Fruit fly (Drosophila melanogaster) whole organism, prepupa: Measurements from ENCODE around the gene RpS29.

Source experiments
- CG10631 ChIP-seq: fragments of 200-800 bp; sonication (Bioruptor generic); optimal IDR thresholded peaks from 2 replicates; lab custom pipeline; 2016; ENCODE audit warnings: missing biosample characterization, missing genetic modification characterization
- CG10669 ChIP-seq: fragments of 200-800 bp; sonication (Bioruptor generic); optimal IDR thresholded peaks from 3 replicates; lab custom pipeline; 2018; ENCODE audit warnings: missing biosample characterization, mild to moderate bottlenecking, missing genetic modification characterization, moderate library complexity
- CG11762 ChIP-seq: fragments of 200-800 bp; sonication (Bioruptor generic); optimal IDR thresholded peaks from 3 replicates; lab custom pipeline; 2016; ENCODE audit warnings: missing biosample characterization, missing genetic modification characterization; ENCODE audit not compliant: insufficient read depth
- CG11902 ChIP-seq: fragments of 200-800 bp; sonication (Bioruptor generic); optimal IDR thresholded peaks from 3 replicates; lab custom pipeline; 2016; ENCODE audit warnings: missing biosample characterization, missing genetic modification characterization
- CG15336 ChIP-seq: fragments of 200-800 bp; sonication (Bioruptor generic); IDR thresholded peaks from 2 replicates; pipeline ENCODE4 v1.3.6; 2022; ENCODE audit warnings: missing biosample characterization, missing genetic modification characterization
- CG1621 ChIP-seq: fragments of 200-800 bp; sonication (Bioruptor generic); optimal IDR thresholded peaks from 3 replicates; lab custom pipeline; 2018; ENCODE audit warnings: missing biosample characterization, mild to moderate bottlenecking, missing genetic modification characterization
- CG3032 ChIP-seq: fragments of 200-800 bp; optimal IDR thresholded peaks from 2 replicates; lab custom pipeline; 2019; ENCODE audit warnings: missing biosample characterization, mild to moderate bottlenecking, missing genetic modification characterization, moderate library complexity
- CG31627 ChIP-seq: fragments of 200-800 bp; sonication (Bioruptor generic); optimal IDR thresholded peaks from 3 replicates; lab custom pipeline; 2016; ENCODE audit warnings: missing biosample characterization, missing genetic modification characterization
- CG3919 ChIP-seq: fragments of 200-800 bp; sonication (Bioruptor generic); optimal IDR thresholded peaks from 3 replicates; lab custom pipeline; 2016; ENCODE audit warnings: missing biosample characterization, missing genetic modification characterization
- CG6854 ChIP-seq: fragments of 200-800 bp; sonication (Bioruptor generic); optimal IDR thresholded peaks from 2 replicates; lab custom pipeline; 2017; ENCODE audit warnings: missing biosample characterization, mild to moderate bottlenecking, missing genetic modification characterization
- CG7368 ChIP-seq: fragments of 200-800 bp; sonication (Bioruptor generic); optimal IDR thresholded peaks from 3 replicates; lab custom pipeline; 2016; ENCODE audit warnings: missing biosample characterization, missing genetic modification characterization
- CG8119 ChIP-seq: fragments of 200-800 bp; sonication (Bioruptor generic); IDR thresholded peaks from 3 replicates; pipeline ENCODE4 v1.3.6; 2022; ENCODE audit warnings: missing biosample characterization, missing genetic modification characterization
- CG8319 ChIP-seq: fragments of 200-800 bp; sonication (Bioruptor generic); optimal IDR thresholded peaks from 3 replicates; lab custom pipeline; 2016; ENCODE audit warnings: missing biosample characterization, missing genetic modification characterization
- CG9139 ChIP-seq: fragments of 200-800 bp; sonication (Bioruptor generic); optimal IDR thresholded peaks from 3 replicates; lab custom pipeline; 2017; ENCODE audit warnings: missing biosample characterization, mild to moderate bottlenecking, missing genetic modification characterization
- Eip75B ChIP-seq: fragments of 200-800 bp; sonication (Bioruptor generic); optimal IDR thresholded peaks from 3 replicates; lab custom pipeline; 2016; ENCODE audit warnings: missing biosample characterization, missing genetic modification characterization
- Eip78C ChIP-seq: fragments of 200-800 bp; sonication (Bioruptor generic); peaks from one replicate; lab custom pipeline; 2016; ENCODE audit warnings: missing biosample characterization, missing genetic modification characterization
- Eip93F ChIP-seq: fragments of 200-800 bp; sonication (Bioruptor generic); optimal IDR thresholded peaks from 2 replicates; lab custom pipeline; 2016; ENCODE audit warnings: missing biosample characterization, mild to moderate bottlenecking, missing genetic modification characterization
- Ets21C ChIP-seq: fragments of 200-800 bp; sonication (Bioruptor generic); optimal IDR thresholded peaks from 3 replicates; lab custom pipeline; 2016; ENCODE audit warnings: missing biosample characterization, missing genetic modification characterization
- Gug ChIP-seq: fragments of 200-800 bp; sonication (Bioruptor generic); IDR thresholded peaks from 2 replicates; pipeline ENCODE4 v1.3.6; 2022; ENCODE audit warnings: missing biosample characterization, missing genetic modification characterization
- Met ChIP-seq: fragments of 200-800 bp; sonication (Bioruptor generic); optimal IDR thresholded peaks from 3 replicates; lab custom pipeline; 2016; ENCODE audit warnings: missing biosample characterization, missing genetic modification characterization
- Smox ChIP-seq: fragments of 200-800 bp; sonication (Bioruptor generic); optimal IDR thresholded peaks from 3 replicates; lab custom pipeline; 2016; ENCODE audit warnings: missing biosample characterization, missing genetic modification characterization
- Sox102F ChIP-seq: fragments of 200-800 bp; sonication (Bioruptor generic); optimal IDR thresholded peaks from 2 replicates; lab custom pipeline; 2016; ENCODE audit warnings: missing biosample characterization, mild to moderate bottlenecking, missing genetic modification characterization
- Sox14 ChIP-seq: fragments of 200-800 bp; sonication (Bioruptor generic); optimal IDR thresholded peaks from 3 replicates; lab custom pipeline; 2016; ENCODE audit warnings: missing biosample characterization, missing genetic modification characterization
- Sox15 ChIP-seq: fragments of 200-800 bp; sonication (Bioruptor generic); optimal IDR thresholded peaks from 3 replicates; lab custom pipeline; 2016; ENCODE audit warnings: missing biosample characterization, missing genetic modification characterization
- achi ChIP-seq: fragments of 200-800 bp; sonication (Bioruptor generic); optimal IDR thresholded peaks from 3 replicates; lab custom pipeline; 2016; ENCODE audit warnings: missing biosample characterization, missing genetic modification characterization
- acj6 ChIP-seq: fragments of 200-800 bp; sonication (Bioruptor generic); optimal IDR thresholded peaks from 3 replicates; lab custom pipeline; 2016; ENCODE audit warnings: missing biosample characterization, missing genetic modification characterization
- cyc ChIP-seq: fragments of 200-800 bp; sonication (Bioruptor generic); optimal IDR thresholded peaks from 3 replicates; lab custom pipeline; 2016; ENCODE audit warnings: missing biosample characterization, missing genetic modification characterization
- dac ChIP-seq: fragments of 200-800 bp; sonication (Bioruptor generic); optimal IDR thresholded peaks from 2 replicates; lab custom pipeline; 2017; ENCODE audit warnings: missing biosample characterization, mild to moderate bottlenecking, missing genetic modification characterization
- dsx ChIP-seq: fragments of 200-800 bp; optimal IDR thresholded peaks from 3 replicates; lab custom pipeline; 2019; ENCODE audit warnings: missing biosample characterization, mild to moderate bottlenecking, missing genetic modification characterization, moderate library complexity; ENCODE audit not compliant: poor library complexity, severe bottlenecking
- eg ChIP-seq: fragments of 200-800 bp; sonication (Bioruptor generic); IDR thresholded peaks from 3 replicates; pipeline ENCODE4 v1.3.6; 2022; ENCODE audit warnings: missing biosample characterization, missing genetic modification characterization
- fd59A ChIP-seq: fragments of 200-800 bp; sonication (Bioruptor generic); optimal IDR thresholded peaks from 2 replicates; lab custom pipeline; 2017; ENCODE audit warnings: missing biosample characterization, mild to moderate bottlenecking, missing genetic modification characterization, missing genetic modification reagents
- fd85E ChIP-seq: fragments of 200-800 bp; sonication (Bioruptor generic); optimal IDR thresholded peaks from 3 replicates; lab custom pipeline; 2016; ENCODE audit warnings: missing biosample characterization, missing genetic modification characterization
- fkh ChIP-seq: fragments of 200-800 bp; sonication (Bioruptor generic); optimal IDR thresholded peaks from 3 replicates; lab custom pipeline; 2017; ENCODE audit warnings: missing biosample characterization, mild to moderate bottlenecking, missing genetic modification characterization, moderate library complexity
- lz ChIP-seq: fragments of 200-800 bp; sonication (Bioruptor generic); optimal IDR thresholded peaks from 3 replicates; lab custom pipeline; 2016; ENCODE audit warnings: missing biosample characterization, missing genetic modification characterization
- spab ChIP-seq: fragments of 200-800 bp; sonication (Bioruptor generic); optimal IDR thresholded peaks from 2 replicates; lab custom pipeline; 2017; ENCODE audit warnings: missing biosample characterization, mild to moderate bottlenecking, missing genetic modification characterization, missing genetic modification reagents
- ss ChIP-seq, 2 experiments: fragments of 200-800 bp; sonication (Bioruptor generic); optimal IDR thresholded peaks; 2 replicates in 1 of 2; 3 replicates in 1 of 2; lab custom pipeline; 2017 to 2018; ENCODE audit warnings: mild to moderate bottlenecking in 2 of 2, missing biosample characterization in 2 of 2, missing genetic modification characterization in 2 of 2, moderate library complexity in 1 of 2
- svp ChIP-seq: fragments of 200-800 bp; sonication (Bioruptor generic); peaks from one replicate; lab custom pipeline; 2016; ENCODE audit warnings: missing biosample characterization, missing genetic modification characterization
- topi ChIP-seq: fragments of 200-800 bp; sonication (Bioruptor generic); optimal IDR thresholded peaks from 3 replicates; lab custom pipeline; 2016; ENCODE audit warnings: missing biosample characterization, missing genetic modification characterization
- vri ChIP-seq: fragments of 200-800 bp; sonication (Bioruptor generic); optimal IDR thresholded peaks from 3 replicates; lab custom pipeline; 2016; ENCODE audit warnings: missing biosample characterization, mild to moderate bottlenecking, missing genetic modification characterization

RpS29 gene

DNA sequence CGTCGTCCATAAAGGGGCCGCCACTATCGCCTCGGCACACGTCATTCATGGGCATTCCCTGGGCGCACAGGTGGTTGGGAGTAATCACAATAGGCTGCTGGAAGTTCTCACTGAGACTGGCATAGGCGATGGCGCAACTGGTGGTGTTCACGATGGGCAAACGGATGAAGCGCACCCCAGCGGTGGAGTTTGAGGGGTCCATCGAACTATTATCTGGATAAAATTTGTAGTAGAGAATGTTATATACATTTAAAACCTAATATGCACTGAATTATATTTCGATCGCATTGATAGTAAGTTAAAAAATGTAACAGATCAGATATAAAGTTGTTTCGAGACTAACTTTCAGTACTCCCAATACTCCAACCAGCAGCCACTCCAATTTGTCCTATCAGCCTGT lies 34.6 kb upstream of the RpS29 start, which contains the start of gene CG31415:
Gene CG31415 (plus strand): TSS at position 301 of the 400 bp plus-strand sequence.
- TF ChIP-seq dac (GFP tag; lab: Kevin White, UChicago) (no peak), Sox15 (GFP tag; lab: Kevin White, UChicago) (no peak), CG3919 (GFP tag; lab: Kevin White, UChicago) (no peak), CG11762 (GFP tag; lab: Kevin White, UChicago) (no peak), CG31627 (GFP tag; lab: Kevin White, UChicago) (no peak), Eip78C (no peak), dsx (GFP tag; lab: Kevin White, UChicago) (no peak), CG6854 (GFP tag; lab: Kevin White, UChicago) (no peak), fkh (GFP tag; lab: Kevin White, UChicago) (no peak), vri (no peak), Eip75B (GFP tag; lab: Kevin White, UChicago) (no peak)

DNA sequence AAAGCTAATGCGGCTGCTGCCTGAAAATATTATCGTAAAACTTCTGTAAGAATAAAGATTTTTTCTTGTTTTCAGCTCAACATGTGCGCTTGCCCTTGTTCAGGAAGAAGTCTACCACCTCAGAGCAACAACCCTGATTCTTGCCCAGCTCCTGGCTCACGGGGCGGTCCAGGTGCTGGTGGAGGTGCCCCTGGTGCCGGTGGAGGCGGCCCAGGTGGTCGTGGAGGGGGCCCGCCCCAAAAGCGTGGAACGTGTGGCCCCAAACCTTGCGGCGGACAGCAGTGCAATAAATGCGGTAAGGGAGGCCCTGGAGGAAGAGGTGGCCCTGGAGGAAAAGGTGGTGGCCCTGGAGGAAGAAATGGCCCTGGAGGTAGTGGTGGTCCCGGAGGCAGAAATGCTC lies 33.8 kb upstream of the RpS29 start:
- no peak for TF ChIP-seq CG3032 (tag; lab: Kevin White, UChicago)
- no peak for TF ChIP-seq CG11902 (GFP tag; lab: Kevin White, UChicago)
- TF ChIP-seq spab (GFP tag; lab: Kevin White, UChicago): no peak
- TF ChIP-seq Met (GFP tag; lab: Kevin White, UChicago): no peak
- no peak for TF ChIP-seq CG6854 (GFP tag; lab: Kevin White, UChicago)
- TF ChIP-seq, all 60 proteins: peak for 0

DNA sequence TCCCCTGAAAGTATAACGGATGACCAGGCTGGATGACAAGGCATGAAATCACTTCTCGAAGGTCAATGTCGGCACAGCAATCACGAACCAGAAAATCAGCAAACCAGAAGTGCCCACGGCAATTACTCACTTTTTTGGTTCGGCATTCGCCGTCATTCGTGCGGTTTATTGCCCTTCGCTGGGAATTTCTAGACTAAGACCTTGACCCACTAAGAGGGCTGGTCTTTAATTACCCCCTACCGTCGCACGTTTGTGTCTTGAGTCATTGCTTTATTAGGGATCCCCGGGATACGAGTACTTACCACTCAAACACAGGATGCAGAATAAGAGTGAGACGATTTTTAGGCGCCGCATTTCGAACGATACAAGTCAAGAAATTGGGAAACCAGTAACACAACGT lies 32.4 kb upstream of the RpS29 start:
- TF ChIP-seq CG31627 (GFP tag; lab: Kevin White, UChicago): no peak
- no peak for TF ChIP-seq svp
- TF ChIP-seq CG9139: no peak
- no peak for TF ChIP-seq Sox102F
- no peak for TF ChIP-seq fd59A (GFP tag; lab: Kevin White, UChicago)
- no peak for TF ChIP-seq CG8319 (GFP tag; lab: Kevin White, UChicago)
- no peak for TF ChIP-seq CG11762 (GFP tag; lab: Kevin White, UChicago)
- TF ChIP-seq eg (GFP tag; lab: Robert Waterston, UW): no peak
- TF ChIP-seq fd85E: no peak
- TF ChIP-seq ss (GFP tag; optimal IDR thresholded peaks at IDR 0.05; lab: Kevin White, UChicago): no peak
- no peak for TF ChIP-seq CG8119
- TF ChIP-seq CG1621: no peak
- no peak for TF ChIP-seq CG10669
- no peak for TF ChIP-seq achi (GFP tag; lab: Kevin White, UChicago)
- TF ChIP-seq Smox (GFP tag; lab: Kevin White, UChicago): no peak

DNA sequence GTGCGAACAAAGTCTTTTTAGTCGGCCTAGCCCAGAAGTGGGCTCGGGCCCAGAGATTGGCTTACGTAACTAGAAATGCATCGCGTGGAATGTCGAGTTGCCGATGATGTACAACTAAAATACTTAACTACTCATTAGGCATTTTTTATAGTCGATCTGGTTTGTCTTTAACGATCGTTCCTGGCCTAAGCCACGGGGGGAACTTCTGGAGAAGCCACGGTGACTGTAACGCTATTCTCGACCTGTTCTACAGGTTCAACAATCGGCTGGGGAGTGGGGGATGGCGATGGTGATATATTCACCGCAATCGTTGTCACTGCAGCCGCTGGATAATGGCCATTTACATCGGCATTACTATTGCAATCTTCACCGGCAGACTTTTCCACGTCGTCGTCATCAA lies 31.6 kb upstream of the RpS29 start, which contains the start of gene CG34409:
Gene CG34409 (minus strand): TSS at position 101 of the 400 bp plus-strand sequence.
- no peak for TF ChIP-seq ss (GFP tag; optimal IDR thresholded peaks at IDR 0.05; lab: Kevin White, UChicago)
- TF ChIP-seq Eip78C: peak; percentile 19

DNA sequence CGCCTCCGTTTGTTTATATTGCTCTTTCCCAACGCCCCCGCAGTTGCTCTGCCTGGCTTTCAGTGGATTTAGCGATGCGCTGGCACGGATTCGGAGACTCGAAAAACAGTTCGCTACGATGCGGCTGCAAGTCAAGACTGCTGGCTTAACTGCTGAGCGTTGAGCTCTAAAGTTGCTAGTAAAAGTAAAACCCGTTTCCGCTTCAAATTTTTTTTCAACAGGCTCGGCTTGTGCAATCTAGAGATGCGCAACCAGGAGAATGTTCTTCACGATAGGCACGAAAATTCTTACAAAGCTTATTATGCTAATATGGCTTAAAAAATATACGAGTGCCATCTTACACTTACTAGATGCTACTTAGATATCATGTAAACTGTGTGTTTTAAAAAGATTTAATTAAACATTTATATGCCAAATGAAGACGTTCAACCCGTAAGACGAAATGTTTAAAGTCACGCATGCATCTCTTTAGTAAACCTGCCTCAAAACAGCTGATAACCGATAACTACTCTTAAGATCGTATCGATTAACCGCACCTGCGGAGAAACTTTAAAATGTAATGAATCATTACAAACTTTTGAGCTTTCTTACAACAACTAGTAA lies 30.5 kb upstream of the RpS29 start, which contains the start of gene CG12948:
Gene CG12948 (minus strand): TSS at position 473 of the 603 bp plus-strand sequence.
- TF ChIP-seq fkh (GFP tag; lab: Kevin White, UChicago): no peak
- peak; percentile 86 for TF ChIP-seq Eip78C
- no peak for TF ChIP-seq dac (GFP tag; lab: Kevin White, UChicago)
- TF ChIP-seq cyc: no peak
- no peak for TF ChIP-seq acj6 (GFP tag; lab: Kevin White, UChicago)
- TF ChIP-seq CG10631 (GFP tag; lab: Kevin White, UChicago): no peak
- TF ChIP-seq eg (GFP tag; lab: Robert Waterston, UW): peak; percentile 47; the same call in 2 of the 3 replicates
- TF ChIP-seq dsx (GFP tag; lab: Kevin White, UChicago): no peak
- no peak for TF ChIP-seq topi (GFP tag; lab: Kevin White, UChicago)
- TF ChIP-seq vri: no peak
- TF ChIP-seq CG7368 (GFP tag; lab: Kevin White, UChicago): no peak
- TF ChIP-seq fd85E: no peak
- peak; percentile 69 for TF ChIP-seq CG6854 (GFP tag; lab: Kevin White, UChicago)
- 0 out of 2 replicates have a peak, but pooled peaks have one; percentile 14 for TF ChIP-seq Gug (GFP tag; lab: Robert Waterston, UW)
- peak; percentile 39 for TF ChIP-seq Eip93F (GFP tag; lab: Kevin White, UChicago)
- TF ChIP-seq spab (GFP tag; lab: Kevin White, UChicago): no peak
- no peak for TF ChIP-seq svp
- TF ChIP-seq CG8319 (GFP tag; lab: Kevin White, UChicago): no peak
- TF ChIP-seq Sox102F: no peak
- no peak for TF ChIP-seq Eip75B (GFP tag; lab: Kevin White, UChicago)
- TF ChIP-seq CG11902 (GFP tag; lab: Kevin White, UChicago): no peak
- TF ChIP-seq Smox (GFP tag; lab: Kevin White, UChicago): no peak
- no peak for TF ChIP-seq Sox14 (GFP tag; lab: Kevin White, UChicago)
- no peak; the same call in 1 of the 2 replicates for TF ChIP-seq CG15336 (GFP tag; lab: Robert Waterston, UW)
- peak; percentile 67 for TF ChIP-seq lz (GFP tag; lab: Kevin White, UChicago)
- no peak for TF ChIP-seq ss (GFP tag; optimal IDR thresholded peaks at IDR 0.05; lab: Kevin White, UChicago)
- TF ChIP-seq Ets21C: no peak
- no peak for TF ChIP-seq CG10669
- no peak for TF ChIP-seq CG11762 (GFP tag; lab: Kevin White, UChicago)
